Fruit fly (Drosophila melanogaster) whole organism, embryonic: ENCODE measurements around the gene Inx3.

Experiments
- Ada2b ChIP-seq: fragments of 200-800 bp; sonication (Bioruptor generic); IDR thresholded peaks from 2 replicates; pipeline ENCODE4 v1.3.6; 2022; ENCODE audit warnings: missing biosample characterization, missing genetic modification characterization
- Awh ChIP-seq: fragments of 200-800 bp; sonication (Bioruptor generic); IDR thresholded peaks from 2 replicates; pipeline ENCODE4, ENCODE4 v1.3.6; 2022; ENCODE audit warnings: missing biosample characterization, missing genetic modification characterization
- B-H1 ChIP-seq: fragments of 200-800 bp; sonication (Bioruptor generic); IDR thresholded peaks from 3 replicates; pipeline ENCODE4 v1.3.6; 2022; ENCODE audit warnings: missing biosample characterization, missing genetic modification characterization
- CG10147 ChIP-seq: fragments of 200-800 bp; sonication (Bioruptor generic); optimal IDR thresholded peaks from 2 replicates; lab custom pipeline; 2019; ENCODE audit warnings: missing biosample characterization, mild to moderate bottlenecking, missing genetic modification characterization, moderate library complexity
- CG10321 ChIP-seq: fragments of 200-800 bp; sonication (Bioruptor generic); IDR thresholded peaks from 2 replicates; pipeline ENCODE4 v1.3.6; 2022; ENCODE audit warnings: missing biosample characterization, missing genetic modification characterization
- CG11398 ChIP-seq: fragments of 200-800 bp; sonication (Bioruptor generic); optimal IDR thresholded peaks from 2 replicates; lab custom pipeline; 2016; ENCODE audit warnings: missing biosample characterization, missing genetic modification characterization
- CG12659 ChIP-seq: fragments of 200-800 bp; sonication (Bioruptor generic); optimal IDR thresholded peaks from 3 replicates; lab custom pipeline; 2017; ENCODE audit warnings: mild to moderate bottlenecking, missing biosample characterization, missing genetic modification reagents, missing genetic modification characterization
- CG14965 ChIP-seq: fragments of 200-800 bp; sonication (Bioruptor generic); optimal IDR thresholded peaks from 2 replicates; lab custom pipeline; 2016; ENCODE audit warnings: missing biosample characterization, missing genetic modification characterization, borderline replicate concordance
- CG1602 ChIP-seq: fragments of 200-800 bp; sonication (Bioruptor generic); optimal IDR thresholded peaks from 3 replicates; lab custom pipeline; 2016; ENCODE audit warnings: missing biosample characterization, missing genetic modification characterization
- CG17829 ChIP-seq: fragments of 200-800 bp; optimal IDR thresholded peaks from 2 replicates; lab custom pipeline; 2019; ENCODE audit warnings: missing biosample characterization, mild to moderate bottlenecking, missing genetic modification characterization, moderate library complexity
- CG4328 ChIP-seq: fragments of 200-800 bp; sonication (Bioruptor generic); optimal IDR thresholded peaks from 3 replicates; lab custom pipeline; 2017; ENCODE audit warnings: missing biosample characterization, missing genetic modification reagents, missing genetic modification characterization
- CG4360 ChIP-seq: fragments of 200-800 bp; sonication (Bioruptor generic); IDR thresholded peaks from 2 replicates; pipeline ENCODE4 v1.3.6; 2022; ENCODE audit warnings: missing biosample characterization, missing genetic modification characterization
- CG5180 ChIP-seq: fragments of 200-800 bp; sonication (Bioruptor generic); optimal IDR thresholded peaks from 3 replicates; lab custom pipeline; 2017; ENCODE audit warnings: missing biosample characterization, missing genetic modification characterization, mild to moderate bottlenecking, moderate library complexity, missing genetic modification reagents
- CG6791 ChIP-seq: fragments of 200-800 bp; sonication (Bioruptor generic); IDR thresholded peaks from 3 replicates; pipeline ENCODE4 v1.3.6; 2022; ENCODE audit warnings: missing biosample characterization, missing genetic modification characterization; ENCODE audit not compliant: partially characterized antibody
- CG7963 ChIP-seq: fragments of 200-800 bp; sonication (Bioruptor generic); IDR thresholded peaks from 3 replicates; pipeline ENCODE4 v1.3.6; 2022; ENCODE audit warnings: missing biosample characterization, missing genetic modification characterization; ENCODE audit not compliant: partially characterized antibody
- CG8281 ChIP-seq: fragments of 200-800 bp; sonication (Bioruptor generic); optimal IDR thresholded peaks from 2 replicates; lab custom pipeline; 2018; ENCODE audit warnings: missing biosample characterization, mild to moderate bottlenecking, missing genetic modification characterization, moderate library complexity
- CG8924 ChIP-seq: fragments of 200-800 bp; optimal IDR thresholded peaks from 3 replicates; lab custom pipeline; 2019; ENCODE audit warnings: missing biosample characterization, mild to moderate bottlenecking, missing genetic modification characterization, moderate library complexity
- D19B ChIP-seq: fragments of 200-800 bp; sonication (Bioruptor generic); optimal IDR thresholded peaks from 2 replicates; lab custom pipeline; 2017; ENCODE audit warnings: missing biosample characterization, mild to moderate bottlenecking, missing genetic modification characterization
- Doc2 ChIP-seq: fragments of 200-800 bp; sonication (Bioruptor generic); IDR thresholded peaks from 2 replicates; pipeline ENCODE4 v1.3.6; 2022; ENCODE audit warnings: missing biosample characterization, missing genetic modification characterization
- Doc3 ChIP-seq: fragments of 200-800 bp; sonication (Bioruptor generic); IDR thresholded peaks from 3 replicates; pipeline ENCODE4 v1.3.6; 2022; ENCODE audit warnings: missing biosample characterization, missing genetic modification characterization; ENCODE audit not compliant: partially characterized antibody
- Dref ChIP-seq: fragments of 200-800 bp; sonication (Bioruptor generic); IDR thresholded peaks from 2 replicates; pipeline ENCODE4 v1.3.6; 2022; ENCODE audit warnings: missing biosample characterization, missing genetic modification characterization
- Fer3 ChIP-seq: fragments of 200-800 bp; sonication (Bioruptor generic); optimal IDR thresholded peaks from 2 replicates; lab custom pipeline; 2018; ENCODE audit warnings: missing biosample characterization, mild to moderate bottlenecking, missing genetic modification characterization, moderate library complexity
- Hmr ChIP-seq: fragments of 200-800 bp; sonication (Bioruptor generic); optimal IDR thresholded peaks from 3 replicates; lab custom pipeline; 2017; ENCODE audit warnings: mild to moderate bottlenecking, missing biosample characterization, missing genetic modification reagents, missing genetic modification characterization
- Hr39 ChIP-seq: fragments of >200 bp; optimal IDR thresholded peaks from 2 replicates; lab custom pipeline; 2017
- Lhr ChIP-seq: fragments of 200-800 bp; sonication (Bioruptor generic); optimal IDR thresholded peaks from 3 replicates; lab custom pipeline; 2017; ENCODE audit warnings: mild to moderate bottlenecking, missing biosample characterization, missing genetic modification reagents, missing genetic modification characterization
- Mes4 ChIP-seq: fragments of 200-800 bp; sonication (Bioruptor generic); optimal IDR thresholded peaks from 2 replicates; lab custom pipeline; 2016; ENCODE audit warnings: missing biosample characterization, missing genetic modification characterization
- Nf-YA ChIP-seq: fragments of 200-800 bp; sonication (Bioruptor generic); IDR thresholded peaks from 2 replicates; pipeline ENCODE4 v1.3.6; 2022; ENCODE audit warnings: missing biosample characterization, missing genetic modification characterization
- Scr ChIP-seq: fragments of 200-800 bp; sonication (Bioruptor generic); IDR thresholded peaks from 2 replicates; pipeline ENCODE4 v1.3.6; 2022; ENCODE audit warnings: missing biosample characterization, missing genetic modification characterization; ENCODE audit not compliant: partially characterized antibody
- Six4 ChIP-seq: fragments of 200-800 bp; sonication (Bioruptor generic); optimal IDR thresholded peaks from 2 replicates; lab custom pipeline; 2016; ENCODE audit warnings: missing biosample characterization, missing genetic modification characterization
- aop ChIP-seq: fragments of 200-800 bp; sonication (Bioruptor generic); IDR thresholded peaks from 2 replicates; pipeline ENCODE4 v1.3.6; 2022; ENCODE audit warnings: missing biosample characterization, missing genetic modification characterization
- bcd ChIP-seq: fragments of 200-800 bp; sonication (Bioruptor generic); optimal IDR thresholded peaks from 2 replicates; lab custom pipeline; 2017; ENCODE audit warnings: missing biosample characterization, mild to moderate bottlenecking, missing genetic modification characterization
- br ChIP-seq: fragments of >200 bp; optimal IDR thresholded peaks from 2 replicates; lab custom pipeline; 2017
- btn ChIP-seq: fragments of 200-800 bp; sonication (Bioruptor generic); optimal IDR thresholded peaks from 2 replicates; lab custom pipeline; 2016; ENCODE audit warnings: missing biosample characterization, missing genetic modification characterization
- chinmo ChIP-seq: fragments of 200-800 bp; sonication (Bioruptor generic); IDR thresholded peaks from 4 replicates; pipeline ENCODE4 v1.3.6; 2022; ENCODE audit warnings: missing biosample characterization, missing genetic modification characterization; ENCODE audit not compliant: partially characterized antibody
- chn ChIP-seq: fragments of 200-800 bp; sonication (Bioruptor generic); optimal IDR thresholded peaks from 2 replicates; lab custom pipeline; 2016; ENCODE audit warnings: missing biosample characterization, missing genetic modification characterization
- croc ChIP-seq: fragments of 200-800 bp; sonication (Bioruptor generic); conservative IDR thresholded peaks from 3 replicates; pipeline ENCODE4 v1.3.6; 2022; ENCODE audit warnings: missing biosample characterization, missing genetic modification characterization
- cwo ChIP-seq: fragments of 200-800 bp; sonication (Bioruptor generic); optimal IDR thresholded peaks from 3 replicates; lab custom pipeline; 2017; ENCODE audit warnings: missing biosample characterization, missing genetic modification characterization, mild to moderate bottlenecking, moderate library complexity, missing genetic modification reagents
- dan ChIP-seq: fragments of 200-800 bp; sonication (Bioruptor generic); IDR thresholded peaks from 2 replicates; pipeline ENCODE4 v1.3.6; 2022; ENCODE audit warnings: missing biosample characterization, missing genetic modification characterization
- dysf ChIP-seq: fragments of 200-800 bp; sonication (Bioruptor generic); IDR thresholded peaks from 3 replicates; pipeline ENCODE4 v1.3.6; 2022; ENCODE audit warnings: missing biosample characterization, missing genetic modification characterization
- fd3F ChIP-seq: fragments of 200-800 bp; sonication (Bioruptor generic); optimal IDR thresholded peaks from 2 replicates; lab custom pipeline; 2018; ENCODE audit warnings: missing biosample characterization, mild to moderate bottlenecking, missing genetic modification characterization, moderate library complexity
- fd64A ChIP-seq: fragments of 200-800 bp; sonication (Bioruptor generic); optimal IDR thresholded peaks from 3 replicates; lab custom pipeline; 2018; ENCODE audit warnings: missing biosample characterization, mild to moderate bottlenecking, missing genetic modification characterization
- ftz-f1 ChIP-seq: fragments of 200-800 bp; sonication (Bioruptor generic); optimal IDR thresholded peaks from 2 replicates; lab custom pipeline; 2016; ENCODE audit warnings: missing biosample characterization, missing genetic modification characterization
- jigr1 ChIP-seq: fragments of 200-800 bp; sonication (Bioruptor generic); IDR thresholded peaks from 3 replicates; pipeline ENCODE4 v1.3.6; 2022; ENCODE audit warnings: missing biosample characterization, missing genetic modification characterization
- mld ChIP-seq: fragments of 200-800 bp; sonication (Bioruptor generic); IDR thresholded peaks from 3 replicates; pipeline ENCODE4 v1.3.6; 2022; ENCODE audit warnings: missing biosample characterization, missing genetic modification characterization; ENCODE audit not compliant: partially characterized antibody
- otp ChIP-seq: fragments of 200-800 bp; sonication (Bioruptor generic); IDR thresholded peaks from 3 replicates; pipeline ENCODE4, ENCODE4 v1.3.6; 2022; ENCODE audit warnings: missing biosample characterization, missing genetic modification characterization
- phol ChIP-seq: fragments of 200-800 bp; sonication (Bioruptor generic); optimal IDR thresholded peaks from 3 replicates; lab custom pipeline; 2018; ENCODE audit warnings: missing biosample characterization, mild to moderate bottlenecking, missing genetic modification characterization, moderate library complexity
- sob ChIP-seq: fragments of 200-800 bp; sonication (Bioruptor generic); IDR thresholded peaks from 2 replicates; pipeline ENCODE4 v1.3.6; 2022; ENCODE audit warnings: missing biosample characterization, missing genetic modification characterization
- sug ChIP-seq: fragments of 200-800 bp; optimal IDR thresholded peaks from 2 replicates; lab custom pipeline; 2019; ENCODE audit warnings: missing biosample characterization, mild to moderate bottlenecking, missing genetic modification characterization, moderate library complexity
- trh ChIP-seq: fragments of 200-800 bp; sonication (Bioruptor generic); optimal IDR thresholded peaks from 2 replicates; lab custom pipeline; 2016; ENCODE audit warnings: missing biosample characterization, missing genetic modification characterization
- vvl ChIP-seq: fragments of 200-800 bp; sonication (Bioruptor generic); IDR thresholded peaks from 2 replicates; pipeline ENCODE4 v1.3.6; 2022; ENCODE audit warnings: missing biosample characterization, missing genetic modification characterization

Gene Inx3

DNA sequence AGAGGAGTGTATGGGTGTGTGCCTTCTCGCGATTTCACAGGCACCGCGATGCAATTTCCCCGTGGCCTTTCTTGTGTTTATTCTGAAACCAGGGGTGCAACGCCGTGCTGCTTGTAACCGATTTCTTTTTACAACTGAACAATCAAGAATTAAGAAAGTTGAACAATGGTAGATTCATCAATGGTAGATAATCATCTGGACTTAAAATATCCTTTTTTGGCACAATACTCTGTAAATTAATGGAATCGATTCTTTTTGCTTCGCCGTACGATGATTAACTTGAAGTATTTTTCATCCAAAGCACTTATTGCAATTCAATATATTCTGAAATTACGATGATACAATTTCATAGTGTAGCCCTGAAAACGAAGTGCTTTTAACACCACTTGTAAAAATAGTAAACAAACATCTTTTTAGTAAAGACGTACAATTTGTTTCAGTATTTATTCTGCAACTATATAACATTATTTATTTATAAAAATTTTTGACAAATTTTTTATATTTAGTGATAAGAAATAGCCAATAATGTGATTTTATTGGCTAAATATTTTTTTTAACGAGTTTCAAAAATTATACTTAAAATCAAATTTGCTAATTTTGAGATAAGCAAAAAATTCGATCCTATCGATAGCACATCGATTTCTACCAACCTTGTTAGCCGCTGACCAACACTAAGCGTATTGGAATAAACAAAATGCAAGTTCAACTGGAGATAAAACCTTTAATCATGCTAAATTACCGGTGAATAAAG, 39.6 kb downstream of the Inx3 start, which contains the start of the genes CG1523 and CG1647 (continued):
- TF ChIP-seq CG8281 (no peak), Dref (GFP tag; lab: Robert Waterston, UW) (peak; percentile 69), CG12659 (GFP tag; lab: Kevin White, UChicago) (peak; percentile 67), CG11398 (GFP tag; lab: Kevin White, UChicago) (peak; percentile 29), croc (GFP tag; lab: Robert Waterston, UW) (peak; percentile 45; the same call in 2 of the 3 replicates), CG7963 (GFP tag; lab: Robert Waterston, UW) (peak; percentile 18; the same call in 1 of the 3 replicates), btn (no peak), jigr1 (GFP tag; lab: Robert Waterston, UW) (no peak), CG8924 (tag; lab: Kevin White, UChicago) (peak; percentile 79), CG5180 (GFP tag; lab: Kevin White, UChicago) (no peak), CG1602 (GFP tag; lab: Kevin White, UChicago) (peak; percentile 43), CG6791 (peak; percentile 39; the same call in 1 of the 3 replicates), CG4328 (no peak), Ada2b (GFP tag; lab: Robert Waterston, UW) (peak; percentile 29; the same call in 1 of the 2 replicates), sob (GFP tag; lab: Robert Waterston, UW) (peak; percentile 60; the same call in 1 of the 2 replicates), fd64A (GFP tag; lab: Kevin White, UChicago) (no peak), bcd (GFP tag; lab: Kevin White, UChicago) (no peak), CG10321 (GFP tag; lab: Robert Waterston, UW) (no peak), CG4360 (no peak), Awh (no peak), Doc2 (GFP tag; lab: Robert Waterston, UW) (no peak), CG14965 (no peak), Mes4 (GFP tag; lab: Kevin White, UChicago) (peak; percentile 33), D19B (GFP tag; lab: Kevin White, UChicago) (no peak), CG17829 (tag; lab: Kevin White, UChicago) (peak; percentile 79), ftz-f1 (GFP tag; lab: Kevin White, UChicago) (no peak), Scr (GFP tag; lab: Robert Waterston, UW) (peak; percentile 62), chinmo (no peak), trh (no peak), dan (no peak), Six4 (GFP tag; lab: Kevin White, UChicago) (peak; percentile 52), Fer3 (tag; lab: Kevin White, UChicago) (peak; percentile 50), mld (GFP tag; lab: Robert Waterston, UW) (no peak), Doc3 (GFP tag; lab: Robert Waterston, UW) (peak; percentile 51; the same call in 1 of the 3 replicates), aop (GFP tag; lab: Robert Waterston, UW) (no peak), Lhr (no peak), chn (GFP tag; lab: Kevin White, UChicago) (peak; percentile 42), fd3F (GFP tag; lab: Kevin White, UChicago) (peak; percentile 49), cwo (GFP tag; lab: Kevin White, UChicago) (no peak), otp (GFP tag; lab: Robert Waterston, UW) (no peak), phol (tag; lab: Kevin White, UChicago) (peak; percentile 75), CG10147 (GFP tag; lab: Kevin White, UChicago) (no peak), br (lab: Kevin White, UChicago) (no peak), Nf-YA (GFP tag; lab: Robert Waterston, UW) (peak; percentile 10; the same call in 1 of the 2 replicates), Hmr (GFP tag; lab: Kevin White, UChicago) (no peak), Hr39 (lab: Kevin White, UChicago) (no peak), dysf (peak; percentile 63), B-H1 (GFP tag; lab: Robert Waterston, UW) (no peak), vvl (peak; percentile 40; the same call in 1 of the 2 replicates), sug (tag; lab: Kevin White, UChicago) (peak; percentile 64)
